Fruit fly (Drosophila melanogaster) whole organism, embryonic: ENCODE measurements around the gene Crz.

Source experiments
- Atf6 ChIP-seq: fragments of 200-800 bp; sonication (Bioruptor generic); IDR thresholded peaks from 2 replicates; pipeline ENCODE4 v1.3.6; 2022; ENCODE audit warnings: missing biosample characterization, missing genetic modification characterization
- B-H2 ChIP-seq: fragments of 200-800 bp; sonication (Bioruptor generic); optimal IDR thresholded peaks from 2 replicates; lab custom pipeline; 2018; ENCODE audit warnings: missing biosample characterization, mild to moderate bottlenecking, missing genetic modification characterization
- CG10321 ChIP-seq: fragments of 200-800 bp; sonication (Bioruptor generic); IDR thresholded peaks from 2 replicates; pipeline ENCODE4 v1.3.6; 2022; ENCODE audit warnings: missing biosample characterization, missing genetic modification characterization
- CG14441 ChIP-seq: fragments of 200-800 bp; sonication (Bioruptor generic); IDR thresholded peaks from 2 replicates; pipeline ENCODE4 v1.3.6; 2022; ENCODE audit warnings: missing biosample characterization, missing genetic modification characterization
- CG16813 ChIP-seq: fragments of 200-800 bp; sonication (Bioruptor generic); IDR thresholded peaks from 3 replicates; pipeline ENCODE4 v1.3.6; 2022; ENCODE audit warnings: missing biosample characterization, missing genetic modification characterization; ENCODE audit not compliant: partially characterized antibody
- CG16863 ChIP-seq: fragments of 200-800 bp; sonication (Bioruptor generic); optimal IDR thresholded peaks from 3 replicates; lab custom pipeline; 2016; ENCODE audit warnings: missing biosample characterization, missing genetic modification characterization
- CG17359 ChIP-seq: fragments of 200-800 bp; sonication (Bioruptor generic); optimal IDR thresholded peaks from 3 replicates; lab custom pipeline; 2018; ENCODE audit warnings: missing biosample characterization, mild to moderate bottlenecking, missing genetic modification characterization, moderate library complexity
- CG1832 ChIP-seq: fragments of 200-800 bp; sonication (Bioruptor generic); optimal IDR thresholded peaks from 2 replicates; lab custom pipeline; 2017; ENCODE audit warnings: missing biosample characterization, mild to moderate bottlenecking, missing genetic modification characterization, inconsistent platforms
- CG18476 ChIP-seq: fragments of 200-800 bp; sonication (Bioruptor generic); optimal IDR thresholded peaks from 2 replicates; lab custom pipeline; 2016; ENCODE audit warnings: missing biosample characterization, mild to moderate bottlenecking, missing genetic modification characterization
- CG2120 ChIP-seq: fragments of 200-800 bp; sonication (Bioruptor generic); optimal IDR thresholded peaks from 3 replicates; lab custom pipeline; 2016; ENCODE audit warnings: missing biosample characterization, missing genetic modification characterization
- CG2129 ChIP-seq: fragments of 200-800 bp; sonication (Bioruptor generic); IDR thresholded peaks from 2 replicates; pipeline ENCODE4 v1.3.6; 2022; ENCODE audit warnings: missing biosample characterization, missing genetic modification characterization; ENCODE audit not compliant: partially characterized antibody
- CG30020 ChIP-seq: fragments of 200-800 bp; optimal IDR thresholded peaks from 2 replicates; lab custom pipeline; 2019; ENCODE audit warnings: missing biosample characterization, mild to moderate bottlenecking, missing genetic modification characterization, moderate library complexity
- CG3163 ChIP-seq: fragments of 200-800 bp; sonication (Bioruptor generic); optimal IDR thresholded peaks from 3 replicates; lab custom pipeline; 2016; ENCODE audit warnings: missing biosample characterization, missing genetic modification characterization
- CG34224 ChIP-seq: fragments of 200-800 bp; sonication (Bioruptor generic); IDR thresholded peaks from 3 replicates; pipeline ENCODE4 v1.3.6; 2022; ENCODE audit warnings: missing biosample characterization, missing genetic modification characterization; ENCODE audit not compliant: partially characterized antibody
- CG4707 ChIP-seq: fragments of 200-800 bp; sonication (Bioruptor generic); optimal IDR thresholded peaks from 2 replicates; lab custom pipeline; 2018; ENCODE audit warnings: missing biosample characterization, mild to moderate bottlenecking, missing genetic modification characterization, moderate library complexity
- CG6254 ChIP-seq: fragments of 200-800 bp; sonication (Bioruptor generic); optimal IDR thresholded peaks from 3 replicates; lab custom pipeline; 2017; ENCODE audit warnings: mild to moderate bottlenecking, missing biosample characterization, missing genetic modification reagents, missing genetic modification characterization
- CG6813 ChIP-seq: fragments of 200-800 bp; sonication (Bioruptor generic); optimal IDR thresholded peaks from 2 replicates; lab custom pipeline; 2017; ENCODE audit warnings: missing biosample characterization, missing genetic modification characterization, mild to moderate bottlenecking, moderate library complexity, missing genetic modification reagents
- CG7786 ChIP-seq: fragments of 200-800 bp; sonication (Bioruptor generic); optimal IDR thresholded peaks from 2 replicates; lab custom pipeline; 2016; ENCODE audit warnings: missing biosample characterization, missing genetic modification characterization
- Dll ChIP-seq: fragments of 200-800 bp; sonication (Bioruptor generic); IDR thresholded peaks from 4 replicates; pipeline ENCODE4 v1.3.6; 2022; ENCODE audit warnings: missing biosample characterization, missing genetic modification characterization; ENCODE audit not compliant: partially characterized antibody
- Dref ChIP-seq: fragments of 200-800 bp; sonication (Bioruptor generic); IDR thresholded peaks from 2 replicates; pipeline ENCODE4 v1.3.6; 2022; ENCODE audit warnings: missing biosample characterization, missing genetic modification characterization
- H15 ChIP-seq: fragments of 200-800 bp; sonication (Bioruptor generic); IDR thresholded peaks from 3 replicates; pipeline ENCODE4 v1.3.6; 2022; ENCODE audit warnings: missing biosample characterization, missing genetic modification characterization
- HLH4C ChIP-seq: fragments of 200-800 bp; sonication (Bioruptor generic); IDR thresholded peaks from 3 replicates; pipeline ENCODE4 v1.3.6; 2022; ENCODE audit warnings: missing biosample characterization, missing genetic modification characterization; ENCODE audit not compliant: partially characterized antibody
- HLH54F ChIP-seq: fragments of 200-800 bp; sonication (Bioruptor generic); optimal IDR thresholded peaks from 3 replicates; lab custom pipeline; 2016; ENCODE audit warnings: missing biosample characterization, missing genetic modification characterization
- Lhr ChIP-seq: fragments of 200-800 bp; sonication (Bioruptor generic); optimal IDR thresholded peaks from 3 replicates; lab custom pipeline; 2017; ENCODE audit warnings: mild to moderate bottlenecking, missing biosample characterization, missing genetic modification reagents, missing genetic modification characterization
- MTF-1 ChIP-seq: fragments of 200-800 bp; sonication (Bioruptor generic); optimal IDR thresholded peaks from 2 replicates; lab custom pipeline; 2018; ENCODE audit warnings: missing biosample characterization, mild to moderate bottlenecking, missing genetic modification characterization, borderline replicate concordance
- Opbp ChIP-seq: fragments of 200-800 bp; sonication (Bioruptor generic); IDR thresholded peaks from 3 replicates; pipeline ENCODE4 v1.3.6; 2022; ENCODE audit warnings: missing biosample characterization, missing genetic modification characterization; ENCODE audit not compliant: partially characterized antibody
- Vsx1 ChIP-seq: fragments of 200-800 bp; sonication (Bioruptor generic); optimal IDR thresholded peaks from 2 replicates; lab custom pipeline; 2017; ENCODE audit warnings: missing biosample characterization, mild to moderate bottlenecking, missing genetic modification characterization, missing genetic modification reagents
- YL-1 ChIP-seq: fragments of 200-800 bp; sonication (Bioruptor generic); optimal IDR thresholded peaks from 3 replicates; lab custom pipeline; 2017; ENCODE audit warnings: missing biosample characterization, mild to moderate bottlenecking, missing genetic modification characterization
- amos ChIP-seq: fragments of 200-800 bp; sonication (Bioruptor generic); IDR thresholded peaks from 2 replicates; pipeline ENCODE4 v1.3.6; 2022; ENCODE audit warnings: missing biosample characterization, missing genetic modification characterization; ENCODE audit not compliant: partially characterized antibody
- cg ChIP-seq: fragments of 200-800 bp; sonication (Bioruptor generic); optimal IDR thresholded peaks from 3 replicates; lab custom pipeline; 2019; ENCODE audit warnings: missing biosample characterization, mild to moderate bottlenecking, missing genetic modification characterization, moderate library complexity
- dm ChIP-seq: fragments of 200-800 bp; sonication (Bioruptor generic); optimal IDR thresholded peaks from 3 replicates; lab custom pipeline; 2016; ENCODE audit warnings: missing biosample characterization, missing genetic modification characterization
- ewg ChIP-seq: fragments of 200-800 bp; sonication (Bioruptor generic); optimal IDR thresholded peaks from 3 replicates; lab custom pipeline; 2017; ENCODE audit warnings: mild to moderate bottlenecking, missing biosample characterization, missing genetic modification reagents, missing genetic modification characterization
- fd102C ChIP-seq: fragments of 200-800 bp; sonication (Bioruptor generic); optimal IDR thresholded peaks from 2 replicates; lab custom pipeline; 2018; ENCODE audit warnings: missing biosample characterization, mild to moderate bottlenecking, missing genetic modification characterization, moderate library complexity
- fd64A ChIP-seq: fragments of 200-800 bp; sonication (Bioruptor generic); optimal IDR thresholded peaks from 3 replicates; lab custom pipeline; 2018; ENCODE audit warnings: missing biosample characterization, mild to moderate bottlenecking, missing genetic modification characterization
- gcm ChIP-seq: fragments of 200-800 bp; sonication (Bioruptor generic); optimal IDR thresholded peaks from 2 replicates; lab custom pipeline; 2019; ENCODE audit warnings: missing biosample characterization, mild to moderate bottlenecking, missing genetic modification characterization, moderate library complexity
- gem ChIP-seq: fragments of 200-800 bp; sonication (Bioruptor generic); optimal IDR thresholded peaks from 2 replicates; lab custom pipeline; 2019; ENCODE audit warnings: missing biosample characterization, mild to moderate bottlenecking, missing genetic modification characterization, moderate library complexity
- hbn ChIP-seq: fragments of 200-800 bp; sonication (Bioruptor generic); IDR thresholded peaks from 2 replicates; pipeline ENCODE4 v1.3.6; 2022; ENCODE audit warnings: missing biosample characterization, missing genetic modification characterization; ENCODE audit not compliant: partially characterized antibody
- hkb ChIP-seq, 2 experiments: fragments of 200-800 bp in 1 of 2; fragments of >200 bp in 1 of 2; sonication (Bioruptor generic) in 1 of 2; IDR thresholded peaks in 1 of 2; optimal IDR thresholded peaks in 1 of 2; 2 replicates each; pipeline versions ENCODE4 v1.3.6 to Lab custom; 2017 to 2022; ENCODE audit warnings: missing biosample characterization in 1 of 2, missing genetic modification characterization in 1 of 2
- knrl ChIP-seq: fragments of 200-800 bp; sonication (Bioruptor generic); IDR thresholded peaks from 3 replicates; pipeline ENCODE4 v1.3.6; 2022; ENCODE audit warnings: missing biosample characterization, missing genetic modification characterization; ENCODE audit not compliant: partially characterized antibody
- lbe ChIP-seq: fragments of 200-800 bp; sonication (Bioruptor generic); optimal IDR thresholded peaks from 2 replicates; lab custom pipeline; 2016; ENCODE audit warnings: missing biosample characterization, mild to moderate bottlenecking, missing genetic modification characterization
- pho ChIP-seq: fragments of 200-800 bp; sonication (Bioruptor generic); optimal IDR thresholded peaks from 2 replicates; lab custom pipeline; 2016; ENCODE audit warnings: missing biosample characterization, missing genetic modification characterization
- run ChIP-seq: fragments of 200-800 bp; sonication (Bioruptor generic); optimal IDR thresholded peaks from 3 replicates; lab custom pipeline; 2018; ENCODE audit warnings: missing biosample characterization, mild to moderate bottlenecking, missing genetic modification characterization
- salm ChIP-seq: fragments of 200-800 bp; sonication (Bioruptor generic); optimal IDR thresholded peaks from 2 replicates; lab custom pipeline; 2018; ENCODE audit warnings: missing biosample characterization, mild to moderate bottlenecking, missing genetic modification characterization
- so ChIP-seq: fragments of 200-800 bp; sonication (Bioruptor generic); IDR thresholded peaks from 3 replicates; pipeline ENCODE4 v1.3.6; 2022; ENCODE audit warnings: missing biosample characterization, missing genetic modification characterization
- ssp ChIP-seq: fragments of 200-800 bp; sonication (Bioruptor generic); IDR thresholded peaks from 2 replicates; pipeline ENCODE4 v1.3.6; 2022; ENCODE audit warnings: missing biosample characterization, missing genetic modification characterization
- stwl ChIP-seq: fragments of 200-800 bp; sonication (Bioruptor generic); optimal IDR thresholded peaks from 3 replicates; lab custom pipeline; 2018; ENCODE audit warnings: missing biosample characterization, mild to moderate bottlenecking, missing genetic modification characterization, moderate library complexity
- tin ChIP-seq: fragments of 200-800 bp; sonication (Bioruptor generic); optimal IDR thresholded peaks from 3 replicates; lab custom pipeline; 2016; ENCODE audit warnings: missing biosample characterization, missing genetic modification characterization

The Crz gene

DNA sequence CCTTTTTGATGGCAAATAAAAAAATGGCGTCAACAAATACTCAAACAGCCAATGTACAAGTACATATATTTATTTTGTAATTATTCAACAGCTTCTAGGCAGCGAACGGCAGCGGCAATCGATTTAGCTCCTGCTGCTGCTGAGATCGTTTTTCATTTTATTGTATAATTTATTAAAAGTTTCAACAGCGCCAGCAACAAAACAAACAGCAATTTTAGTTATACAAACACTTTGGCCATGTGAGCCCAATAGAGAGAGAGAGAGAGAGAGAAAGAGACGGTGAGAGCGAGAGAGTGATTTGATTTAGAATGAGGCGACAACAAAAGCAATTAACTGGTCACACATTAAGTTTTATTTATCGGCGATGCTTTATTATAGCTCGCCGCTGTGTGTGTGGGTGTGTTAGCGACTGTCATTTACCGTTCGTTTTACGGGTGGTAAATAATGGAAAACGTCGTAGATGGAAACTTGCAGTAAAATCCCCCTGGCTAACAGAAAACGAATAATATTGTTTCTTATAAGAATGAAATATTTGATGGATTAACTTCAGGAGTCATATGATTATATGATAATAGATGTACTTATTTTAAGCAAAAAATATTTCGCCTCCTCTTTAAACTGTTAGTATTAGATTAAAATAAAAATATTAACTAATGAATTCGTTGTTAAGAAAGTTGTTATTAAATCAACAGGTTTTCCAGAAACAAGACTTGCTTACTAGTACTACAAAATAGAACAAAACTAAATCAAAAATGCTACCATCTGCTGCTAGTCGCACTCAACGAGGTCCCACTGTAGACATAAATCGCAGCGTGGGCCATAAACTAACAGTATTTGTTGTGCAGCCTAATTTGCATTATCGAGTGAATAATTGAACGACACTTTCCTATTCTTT lies 29.3 kb upstream of the Crz start (continued):
- no peak for TF ChIP-seq HLH54F (GFP tag; lab: Kevin White, UChicago)
- peak; percentile 26 for TF ChIP-seq CG2120 (GFP tag; lab: Kevin White, UChicago)
- TF ChIP-seq hkb (optimal IDR thresholded peaks at IDR 0.05; lab: Kevin White, UChicago), result no peak
- TF ChIP-seq hkb (GFP tag; IDR thresholded peaks at IDR 0.05; lab: Robert Waterston, UW), result no peak
- no peak for TF ChIP-seq CG3163 (GFP tag; lab: Kevin White, UChicago)
- TF ChIP-seq lbe (GFP tag; lab: Kevin White, UChicago), result no peak
- TF ChIP-seq CG1832 (GFP tag; lab: Kevin White, UChicago), result peak; percentile 0
- TF ChIP-seq Opbp (GFP tag; lab: Robert Waterston, UW), result no peak
- TF ChIP-seq hbn, result no peak
- no peak for TF ChIP-seq CG30020 (tag; lab: Kevin White, UChicago)
- TF ChIP-seq Lhr (GFP tag; lab: Kevin White, UChicago), result no peak
- TF ChIP-seq so (GFP tag; lab: Robert Waterston, UW), result no peak
- TF ChIP-seq tin, result no peak
- no peak for TF ChIP-seq Dref (GFP tag; lab: Robert Waterston, UW)
- no peak for TF ChIP-seq CG10321 (GFP tag; lab: Robert Waterston, UW)
- TF ChIP-seq HLH4C (GFP tag; lab: Robert Waterston, UW), result no peak
- no peak for TF ChIP-seq Vsx1
- no peak for TF ChIP-seq CG14441 (GFP tag; lab: Robert Waterston, UW)
- TF ChIP-seq CG7786 (GFP tag; lab: Kevin White, UChicago), result no peak
- no peak for TF ChIP-seq pho (GFP tag; lab: Kevin White, UChicago)
- TF ChIP-seq gem, result peak; percentile 45
- TF ChIP-seq CG2129 (GFP tag; lab: Robert Waterston, UW), result no peak
- TF ChIP-seq CG6813 (GFP tag; lab: Kevin White, UChicago), result peak; percentile 16
- TF ChIP-seq CG6254, result no peak
- no peak for TF ChIP-seq Atf6 (GFP tag; lab: Robert Waterston, UW)
- no peak for TF ChIP-seq YL-1 (GFP tag; lab: Kevin White, UChicago)
- TF ChIP-seq MTF-1 (GFP tag; lab: Kevin White, UChicago), result no peak
- no peak for TF ChIP-seq fd64A (GFP tag; lab: Kevin White, UChicago)
- TF ChIP-seq CG34224 (GFP tag; lab: Robert Waterston, UW), result no peak
- TF ChIP-seq H15, result no peak
- TF ChIP-seq CG4707 (GFP tag; lab: Kevin White, UChicago), result no peak
- TF ChIP-seq dm (GFP tag; lab: Kevin White, UChicago), result no peak
- no peak for TF ChIP-seq CG16863
- no peak for TF ChIP-seq Dll (GFP tag; lab: Robert Waterston, UW)
- TF ChIP-seq CG16813 (GFP tag; lab: Robert Waterston, UW), result no peak
- TF ChIP-seq amos (GFP tag; lab: Robert Waterston, UW), result no peak
- peak; percentile 1 for TF ChIP-seq salm (tag; lab: Kevin White, UChicago)
- TF ChIP-seq knrl (GFP tag; lab: Robert Waterston, UW), result no peak
- no peak for TF ChIP-seq CG17359 (tag; lab: Kevin White, UChicago)
- no peak for TF ChIP-seq fd102C (GFP tag; lab: Kevin White, UChicago)
- TF ChIP-seq ssp (GFP tag; lab: Robert Waterston, UW), result no peak
- no peak for TF ChIP-seq CG18476 (GFP tag; lab: Kevin White, UChicago)
- peak; percentile 38 for TF ChIP-seq B-H2 (GFP tag; lab: Kevin White, UChicago)
- peak; percentile 46 for TF ChIP-seq cg
- TF ChIP-seq gcm (GFP tag; lab: Kevin White, UChicago), result no peak
- TF ChIP-seq run, result no peak
- peak; percentile 3 for TF ChIP-seq ewg (GFP tag; lab: Kevin White, UChicago)
- no peak for TF ChIP-seq stwl (tag; lab: Kevin White, UChicago)
